2 fruit fly cellular contexts compared by ENCODE assay signal in the genomic region with DNA sequence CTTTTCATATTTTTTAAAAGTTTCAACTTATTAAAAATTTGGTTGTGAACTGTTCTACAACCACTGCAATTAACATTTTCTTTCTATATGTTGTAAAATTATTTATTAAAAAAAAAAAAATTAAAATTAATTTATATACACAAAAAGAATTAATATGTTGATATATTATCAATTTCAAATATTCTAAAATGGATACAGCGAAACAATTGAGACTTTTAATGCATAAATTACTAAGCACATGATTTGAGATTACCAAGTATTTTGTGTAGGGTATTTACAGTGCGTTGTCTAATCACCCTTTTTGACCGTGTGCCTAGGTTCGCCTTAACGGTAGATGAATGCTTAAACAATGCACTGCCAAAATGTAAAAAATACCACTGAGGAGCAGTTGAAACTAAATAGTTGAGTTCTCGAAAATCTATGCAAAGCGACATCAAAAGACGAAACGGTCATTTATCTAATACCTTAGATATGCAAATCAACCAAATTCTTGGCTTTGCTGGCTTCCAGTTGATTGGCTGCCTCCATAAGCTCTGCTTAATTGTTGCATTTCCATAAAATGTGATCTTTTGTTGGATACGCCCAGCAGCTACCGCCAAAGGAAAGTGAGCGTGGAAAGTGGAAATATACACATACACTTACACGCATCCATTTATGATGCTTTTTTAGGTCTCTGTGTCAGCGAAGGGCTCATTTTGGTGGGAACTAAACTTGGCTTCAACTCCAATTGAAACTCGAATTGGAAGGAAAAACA.
TF ChIP-seq lines count a peak whose summit lies in the region.

No protein-coding gene starts in this region.

- TF ChIP-seq CTCF in whole organism, embryonic (GFP tag; optimal IDR thresholded peaks at IDR 0.05; lab: Kevin White, UChicago) = no peak

TF ChIP-seq in whole organism, embryonic, 481 proteins besides CTCF, POLR2A, EP300 and RAD21 (continues in another document):
- TF ChIP-seq CG11696 (GFP tag; IDR thresholded peaks at IDR 0.05; lab: Robert Waterston, UW) (no peak), Blimp-1 (GFP tag; optimal IDR thresholded peaks at IDR 0.05; lab: Kevin White, UChicago) (peak; percentile 85), CG16813 (GFP tag; IDR thresholded peaks at IDR 0.05; lab: Robert Waterston, UW; ENCODE audit: partially characterized antibody) (no peak), D19A (tag; optimal IDR thresholded peaks at IDR 0.05; lab: Kevin White, UChicago) (peak; percentile 72), YL-1 (GFP tag; optimal IDR thresholded peaks at IDR 0.05; lab: Kevin White, UChicago) (no peak), NK7.1 (GFP tag; optimal IDR thresholded peaks at IDR 0.05; lab: Kevin White, UChicago) (no peak), onecut (GFP tag; IDR thresholded peaks at IDR 0.05; lab: Robert Waterston, UW) (no peak), sisA (GFP tag; IDR thresholded peaks at IDR 0.05; lab: Robert Waterston, UW) (no peak), Asciz (GFP tag; optimal IDR thresholded peaks at IDR 0.05; lab: Kevin White, UChicago) (no peak), CG6654 (GFP tag; optimal IDR thresholded peaks at IDR 0.05; lab: Kevin White, UChicago) (no peak), ATbp (GFP tag; optimal IDR thresholded peaks at IDR 0.05; lab: Kevin White, UChicago) (peak; percentile 7), ato (GFP tag; IDR thresholded peaks at IDR 0.05; lab: Robert Waterston, UW; ENCODE audit: partially characterized antibody) (no peak), CG8388 (GFP tag; optimal IDR thresholded peaks at IDR 0.05; lab: Kevin White, UChicago) (peak; percentile 6), CG14710 (tag; optimal IDR thresholded peaks at IDR 0.05; lab: Kevin White, UChicago) (peak; percentile 5), CG10979 (tag; optimal IDR thresholded peaks at IDR 0.05; lab: Kevin White, UChicago) (no peak), klu (GFP tag; IDR thresholded peaks at IDR 0.05; lab: Robert Waterston, UW) (no peak), CG2202 (tag; optimal IDR thresholded peaks at IDR 0.05; lab: Kevin White, UChicago) (no peak), nmo (GFP tag; optimal IDR thresholded peaks at IDR 0.05; lab: Kevin White, UChicago) (peak; percentile 34), ewg (GFP tag; optimal IDR thresholded peaks at IDR 0.05; lab: Kevin White, UChicago) (no peak), CG4424 (GFP tag; optimal IDR thresholded peaks at IDR 0.05; lab: Kevin White, UChicago) (no peak), CG9932 (GFP tag; IDR thresholded peaks at IDR 0.05; lab: Robert Waterston, UW) (no peak), Six4 (GFP tag; optimal IDR thresholded peaks at IDR 0.05; lab: Kevin White, UChicago) (no peak), CG15514 (GFP tag; optimal IDR thresholded peaks at IDR 0.05; lab: Kevin White, UChicago) (no peak), Sox100B (GFP tag; optimal IDR thresholded peaks at IDR 0.05; lab: Kevin White, UChicago) (peak; percentile 9), CG17361 (GFP tag; IDR thresholded peaks at IDR 0.05; lab: Robert Waterston, UW) (peak; percentile 50; the same call in 2 of the 3 replicates), gem (tag; optimal IDR thresholded peaks at IDR 0.05; lab: Kevin White, UChicago) (peak; percentile 58), CoRest (tag; optimal IDR thresholded peaks at IDR 0.05; lab: Kevin White, UChicago) (peak; percentile 23), Nf-YB (GFP tag; optimal IDR thresholded peaks at IDR 0.05; lab: Kevin White, UChicago) (peak; percentile 36), gfzf (GFP tag; optimal IDR thresholded peaks at IDR 0.05; lab: Kevin White, UChicago) (no peak), CG6254 (GFP tag; optimal IDR thresholded peaks at IDR 0.05; lab: Kevin White, UChicago) (no peak), CG2129 (GFP tag; IDR thresholded peaks at IDR 0.05; lab: Robert Waterston, UW; ENCODE audit: partially characterized antibody) (no peak), Dbx (GFP tag; IDR thresholded peaks at IDR 0.05; lab: Robert Waterston, UW) (no peak), Oli (tag; optimal IDR thresholded peaks at IDR 0.05; lab: Kevin White, UChicago) (peak; percentile 20), Rx (GFP tag; IDR thresholded peaks at IDR 0.05; lab: Robert Waterston, UW) (no peak), Dfd (GFP tag; optimal IDR thresholded peaks at IDR 0.05; lab: Kevin White, UChicago) (no peak), CG15601 (tag; optimal IDR thresholded peaks at IDR 0.05; lab: Kevin White, UChicago) (peak; percentile 4), sob (GFP tag; IDR thresholded peaks at IDR 0.05; lab: Robert Waterston, UW) (no peak), tin (GFP tag; optimal IDR thresholded peaks at IDR 0.05; lab: Kevin White, UChicago) (no peak), Nf-YC (tag; optimal IDR thresholded peaks at IDR 0.05; lab: Kevin White, UChicago) (no peak), CG17359 (tag; optimal IDR thresholded peaks at IDR 0.05; lab: Kevin White, UChicago) (no peak), Lpt (GFP tag; optimal IDR thresholded peaks at IDR 0.05; lab: Kevin White, UChicago) (no peak), kah (GFP tag; optimal IDR thresholded peaks at IDR 0.05; lab: Kevin White, UChicago) (no peak)

TF ChIP-seq in whole organism, prepupa, 60 proteins besides CTCF, POLR2A, EP300 and RAD21:
- TF ChIP-seq fd85E (GFP tag; optimal IDR thresholded peaks at IDR 0.05; lab: Kevin White, UChicago) = no peak
- peak; percentile 26 for TF ChIP-seq CG32006 (GFP tag; optimal IDR thresholded peaks at IDR 0.05; lab: Kevin White, UChicago)
